Fruit fly (Drosophila melanogaster) whole organism, embryonic: ENCODE results near the gene ArgRS-m.

ENCODE experiments used
- B-H1 ChIP-seq: fragments of 200-800 bp; sonication (Bioruptor generic); IDR thresholded peaks from 3 replicates; pipeline ENCODE4 v1.3.6; 2022; ENCODE audit warnings: missing biosample characterization, missing genetic modification characterization
- BtbVII ChIP-seq: fragments of 200-800 bp; sonication (Bioruptor generic); optimal IDR thresholded peaks from 3 replicates; lab custom pipeline; 2017; ENCODE audit warnings: missing biosample characterization, mild to moderate bottlenecking, missing genetic modification characterization
- CG10267 ChIP-seq: fragments of 200-800 bp; sonication (Bioruptor generic); optimal IDR thresholded peaks from 2 replicates; lab custom pipeline; 2018; ENCODE audit warnings: missing biosample characterization, mild to moderate bottlenecking, missing genetic modification characterization, moderate library complexity
- CG10462 ChIP-seq: fragments of 200-800 bp; sonication (Bioruptor generic); optimal IDR thresholded peaks from 2 replicates; lab custom pipeline; 2016; ENCODE audit warnings: missing biosample characterization, missing genetic modification characterization
- CG11247 ChIP-seq: fragments of 200-800 bp; sonication (Bioruptor generic); IDR thresholded peaks from 2 replicates; pipeline ENCODE4 v1.3.6; 2022; ENCODE audit warnings: missing biosample characterization, missing genetic modification characterization
- CG1233 ChIP-seq: fragments of 200-800 bp; sonication (Bioruptor generic); optimal IDR thresholded peaks from 4 replicates; lab custom pipeline; 2018; ENCODE audit warnings: missing biosample characterization, mild to moderate bottlenecking, missing genetic modification characterization
- CG12744 ChIP-seq: fragments of 200-800 bp; sonication (Bioruptor generic); optimal IDR thresholded peaks from 2 replicates; lab custom pipeline; 2016; ENCODE audit warnings: missing biosample characterization, missing genetic modification characterization
- CG14860 ChIP-seq: fragments of 200-800 bp; sonication (Bioruptor generic); IDR thresholded peaks from 3 replicates; pipeline ENCODE4 v1.3.6; 2022; ENCODE audit warnings: missing biosample characterization, missing genetic modification characterization; ENCODE audit not compliant: partially characterized antibody
- CG16815 ChIP-seq: fragments of 200-800 bp; sonication (Bioruptor generic); optimal IDR thresholded peaks from 3 replicates; lab custom pipeline; 2017; ENCODE audit warnings: missing biosample characterization, mild to moderate bottlenecking, missing genetic modification characterization
- CG17802 ChIP-seq: fragments of 200-800 bp; sonication (Bioruptor generic); optimal IDR thresholded peaks from 2 replicates; lab custom pipeline; 2018; ENCODE audit warnings: missing biosample characterization, mild to moderate bottlenecking, missing genetic modification characterization, moderate library complexity
- CG17829 ChIP-seq: fragments of 200-800 bp; optimal IDR thresholded peaks from 2 replicates; lab custom pipeline; 2019; ENCODE audit warnings: missing biosample characterization, mild to moderate bottlenecking, missing genetic modification characterization, moderate library complexity
- CG1792 ChIP-seq: fragments of 200-800 bp; sonication (Bioruptor generic); optimal IDR thresholded peaks from 2 replicates; lab custom pipeline; 2016; ENCODE audit warnings: missing biosample characterization, missing genetic modification characterization
- CG18011 ChIP-seq: fragments of 200-800 bp; sonication (Bioruptor generic); optimal IDR thresholded peaks from 2 replicates; lab custom pipeline; 2017; ENCODE audit warnings: missing biosample characterization, missing genetic modification characterization, mild to moderate bottlenecking, moderate library complexity, missing genotype
- CG18764 ChIP-seq: fragments of 200-800 bp; sonication (Bioruptor generic); optimal IDR thresholded peaks from 3 replicates; lab custom pipeline; 2016; ENCODE audit warnings: missing biosample characterization, missing genetic modification characterization
- CG30431 ChIP-seq: fragments of 200-800 bp; sonication (Bioruptor generic); optimal IDR thresholded peaks from 2 replicates; lab custom pipeline; 2017; ENCODE audit warnings: missing biosample characterization, missing genetic modification characterization
- CG31441 ChIP-seq: fragments of 200-800 bp; sonication (Bioruptor generic); IDR thresholded peaks from 2 replicates; pipeline ENCODE4 v1.3.6; 2022; ENCODE audit warnings: missing biosample characterization, missing genetic modification characterization
- CG3407 ChIP-seq: fragments of 200-800 bp; sonication (Bioruptor generic); optimal IDR thresholded peaks from 2 replicates; lab custom pipeline; 2018; ENCODE audit warnings: missing biosample characterization, mild to moderate bottlenecking, missing genetic modification characterization
- CG4730 ChIP-seq: fragments of 200-800 bp; sonication (Bioruptor generic); IDR thresholded peaks from 2 replicates; pipeline ENCODE4 v1.3.6; 2022; ENCODE audit warnings: missing biosample characterization, missing genetic modification characterization
- CG4854 ChIP-seq: fragments of 200-800 bp; sonication (Bioruptor generic); optimal IDR thresholded peaks from 2 replicates; lab custom pipeline; 2016; ENCODE audit warnings: missing biosample characterization, missing genetic modification characterization, inconsistent platforms
- CG6654 ChIP-seq: fragments of 200-800 bp; sonication (Bioruptor generic); optimal IDR thresholded peaks from 2 replicates; lab custom pipeline; 2017; ENCODE audit warnings: missing biosample characterization, mild to moderate bottlenecking, missing genetic modification characterization
- CG6683 ChIP-seq: fragments of 200-800 bp; sonication (Bioruptor generic); optimal IDR thresholded peaks from 2 replicates; lab custom pipeline; 2017; ENCODE audit warnings: missing biosample characterization, mild to moderate bottlenecking, missing genetic modification characterization, missing genetic modification reagents
- CG7357 ChIP-seq: fragments of 200-800 bp; sonication (Bioruptor generic); IDR thresholded peaks from 3 replicates; pipeline ENCODE4 v1.3.6; 2022; ENCODE audit warnings: missing biosample characterization, missing genetic modification characterization
- D ChIP-seq, 2 experiments: fragments of 200-800 bp in 1 of 2; fragments of >200 bp in 1 of 2; sonication (Bioruptor generic) in 1 of 2; optimal IDR thresholded peaks; 2 replicates in 1 of 2; 3 replicates in 1 of 2; lab custom pipeline; 2017; ENCODE audit warnings: mild to moderate bottlenecking in 1 of 2, missing biosample characterization in 1 of 2, missing genetic modification characterization in 1 of 2, missing genetic modification reagents in 1 of 2
- Drgx ChIP-seq: fragments of 200-800 bp; sonication (Bioruptor generic); IDR thresholded peaks from 2 replicates; pipeline ENCODE4 v1.3.6; 2022; ENCODE audit warnings: missing biosample characterization, missing genetic modification characterization
- HHEX ChIP-seq: fragments of 200-800 bp; sonication (Bioruptor generic); optimal IDR thresholded peaks from 3 replicates; lab custom pipeline; 2017; ENCODE audit warnings: missing biosample characterization, mild to moderate bottlenecking, missing genetic modification characterization, missing genetic modification reagents
- HLH54F ChIP-seq: fragments of 200-800 bp; sonication (Bioruptor generic); optimal IDR thresholded peaks from 3 replicates; lab custom pipeline; 2016; ENCODE audit warnings: missing biosample characterization, missing genetic modification characterization
- Hmx ChIP-seq: fragments of 200-800 bp; sonication (Bioruptor generic); optimal IDR thresholded peaks from 2 replicates; lab custom pipeline; 2016; ENCODE audit warnings: missing biosample characterization, missing genetic modification characterization
- Myb ChIP-seq: fragments of 200-800 bp; sonication (Bioruptor generic); optimal IDR thresholded peaks from 2 replicates; lab custom pipeline; 2016; ENCODE audit warnings: missing biosample characterization, missing genetic modification characterization
- Optix ChIP-seq: fragments of 200-800 bp; sonication (Bioruptor generic); IDR thresholded peaks from 3 replicates; pipeline ENCODE4 v1.3.6; 2022; ENCODE audit warnings: missing biosample characterization, missing genetic modification characterization
- Pdp1 ChIP-seq, 2 experiments: fragments of 200-800 bp; sonication (Bioruptor generic); optimal IDR thresholded peaks; 3 replicates each; lab custom pipeline; 2016; ENCODE audit warnings: missing biosample characterization in 2 of 2, missing genetic modification characterization in 2 of 2, mild to moderate bottlenecking in 1 of 2, moderate library complexity in 1 of 2
- Poxn ChIP-seq: fragments of 200-800 bp; sonication (Bioruptor generic); IDR thresholded peaks from 2 replicates; pipeline ENCODE4 v1.3.6; 2022; ENCODE audit warnings: missing biosample characterization, missing genetic modification characterization
- Ptx1 ChIP-seq: fragments of 200-800 bp; sonication (Bioruptor generic); IDR thresholded peaks from 2 replicates; pipeline ENCODE4 v1.3.6; 2022; ENCODE audit warnings: missing biosample characterization, missing genetic modification characterization
- Rx ChIP-seq: fragments of 200-800 bp; sonication (Bioruptor generic); IDR thresholded peaks from 2 replicates; pipeline ENCODE4 v1.3.6; 2022; ENCODE audit warnings: missing biosample characterization, missing genetic modification characterization
- Side ChIP-seq: fragments of 200-800 bp; sonication (Bioruptor generic); optimal IDR thresholded peaks from 2 replicates; lab custom pipeline; 2016; ENCODE audit warnings: missing biosample characterization, missing genetic modification characterization
- Sox100B ChIP-seq: fragments of 200-800 bp; sonication (Bioruptor generic); optimal IDR thresholded peaks from 3 replicates; lab custom pipeline; 2018; ENCODE audit warnings: missing biosample characterization, mild to moderate bottlenecking, missing genetic modification characterization
- Sox102F ChIP-seq: fragments of 200-800 bp; sonication (Bioruptor generic); optimal IDR thresholded peaks from 2 replicates; lab custom pipeline; 2018; ENCODE audit warnings: missing biosample characterization, mild to moderate bottlenecking, missing genetic modification characterization, moderate library complexity
- bcd ChIP-seq: fragments of 200-800 bp; sonication (Bioruptor generic); optimal IDR thresholded peaks from 2 replicates; lab custom pipeline; 2017; ENCODE audit warnings: missing biosample characterization, mild to moderate bottlenecking, missing genetic modification characterization
- br ChIP-seq: fragments of >200 bp; optimal IDR thresholded peaks from 2 replicates; lab custom pipeline; 2017
- corto ChIP-seq: fragments of 200-800 bp; sonication (Bioruptor generic); optimal IDR thresholded peaks from 2 replicates; lab custom pipeline; 2016; ENCODE audit warnings: missing biosample characterization, mild to moderate bottlenecking, missing genetic modification characterization, moderate library complexity
- cwo ChIP-seq: fragments of 200-800 bp; sonication (Bioruptor generic); optimal IDR thresholded peaks from 3 replicates; lab custom pipeline; 2017; ENCODE audit warnings: missing biosample characterization, missing genetic modification characterization, mild to moderate bottlenecking, moderate library complexity, missing genetic modification reagents
- gsb ChIP-seq: fragments of 200-800 bp; sonication (Bioruptor generic); IDR thresholded peaks from 2 replicates; pipeline ENCODE4 v1.3.6; 2022; ENCODE audit warnings: missing biosample characterization, missing genetic modification characterization
- hb ChIP-seq: fragments of 200-800 bp; sonication (Bioruptor generic); IDR thresholded peaks from 3 replicates; pipeline ENCODE4 v1.3.6; 2022; ENCODE audit warnings: missing biosample characterization, missing genetic modification characterization; ENCODE audit not compliant: partially characterized antibody
- luna ChIP-seq: fragments of 200-800 bp; sonication (Bioruptor generic); optimal IDR thresholded peaks from 2 replicates; lab custom pipeline; 2016; ENCODE audit warnings: missing biosample characterization, missing genetic modification characterization
- mirr ChIP-seq: fragments of 200-800 bp; sonication (Bioruptor generic); optimal IDR thresholded peaks from 3 replicates; lab custom pipeline; 2018; ENCODE audit warnings: missing biosample characterization, mild to moderate bottlenecking, missing genetic modification characterization
- onecut ChIP-seq: fragments of 200-800 bp; sonication (Bioruptor generic); IDR thresholded peaks from 2 replicates; pipeline ENCODE4 v1.3.6; 2022; ENCODE audit warnings: missing biosample characterization, missing genetic modification characterization
- slbo ChIP-seq: fragments of 200-800 bp; sonication (Bioruptor generic); IDR thresholded peaks from 2 replicates; pipeline ENCODE4 v1.3.6; 2022; ENCODE audit warnings: missing biosample characterization, missing genetic modification characterization
- tna ChIP-seq: fragments of 200-800 bp; sonication (Bioruptor generic); IDR thresholded peaks from 2 replicates; pipeline ENCODE4 v1.3.6; 2022; ENCODE audit warnings: missing biosample characterization, missing genetic modification characterization; ENCODE audit not compliant: partially characterized antibody
- wdn ChIP-seq: fragments of 200-800 bp; sonication (Bioruptor generic); IDR thresholded peaks from 2 replicates; pipeline ENCODE4 v1.3.6; 2022; ENCODE audit warnings: missing biosample characterization, missing genetic modification characterization
- zfh2 ChIP-seq: fragments of 200-800 bp; sonication (Bioruptor generic); optimal IDR thresholded peaks from 2 replicates; lab custom pipeline; 2016; ENCODE audit warnings: missing biosample characterization, missing genetic modification characterization

Gene ArgRS-m

DNA sequence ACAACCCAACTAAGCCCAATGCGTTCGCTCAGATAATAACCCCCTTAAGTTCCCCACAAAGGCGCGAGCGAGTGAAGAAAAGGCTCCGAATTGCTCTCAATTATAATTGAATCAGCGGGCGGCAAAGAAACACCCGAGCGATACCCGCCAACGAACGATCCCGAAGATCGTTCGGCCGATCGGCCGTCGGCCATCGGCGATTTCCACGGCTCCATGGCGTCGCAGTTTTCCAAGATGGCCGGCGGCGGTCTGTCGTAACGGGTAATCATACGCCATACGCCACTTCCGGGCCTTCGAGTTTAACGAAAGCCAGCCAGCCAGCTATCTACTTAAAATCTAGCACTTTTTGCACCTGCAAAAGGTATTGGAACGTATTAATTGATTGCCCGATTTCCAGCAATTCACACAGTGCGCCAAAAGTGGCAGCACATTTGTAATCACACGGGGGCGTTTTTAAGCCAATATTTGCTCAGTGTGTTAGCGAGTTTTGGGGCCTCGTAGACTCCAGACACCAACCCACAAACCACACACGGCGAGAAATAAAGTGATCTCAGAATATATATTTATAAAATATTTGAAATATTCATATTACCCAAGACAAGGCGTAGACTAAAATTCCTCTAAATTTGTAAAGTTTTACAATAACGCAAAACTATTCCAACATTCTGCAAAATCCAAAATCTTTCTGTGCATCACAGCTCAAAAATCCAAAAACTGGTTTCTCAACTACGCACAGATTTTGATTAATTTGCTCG, 5.6 kb downstream of the ArgRS-m start (continued):
- no peak for TF ChIP-seq CG17802
- no peak for TF ChIP-seq tna (GFP tag; lab: Robert Waterston, UW)
- TF ChIP-seq CG30431: no peak
- no peak for TF ChIP-seq hb (GFP tag; lab: Robert Waterston, UW)
- no peak for TF ChIP-seq gsb (GFP tag; lab: Robert Waterston, UW)
- no peak for TF ChIP-seq CG17829
- TF ChIP-seq CG1792 (GFP tag; lab: Kevin White, UChicago): no peak
- TF ChIP-seq luna (GFP tag; lab: Kevin White, UChicago): no peak
- TF ChIP-seq Ptx1 (GFP tag; lab: Robert Waterston, UW): peak; percentile 28; the same call in 1 of the 2 replicates
- peak; percentile 7 for TF ChIP-seq HHEX (GFP tag; lab: Kevin White, UChicago)
- TF ChIP-seq mirr (GFP tag; lab: Kevin White, UChicago): peak; percentile 50
- no peak for TF ChIP-seq Side (GFP tag; lab: Kevin White, UChicago)
- TF ChIP-seq zfh2 (GFP tag; lab: Kevin White, UChicago): peak; percentile 47
- TF ChIP-seq CG4730 (GFP tag; lab: Robert Waterston, UW): peak; percentile 9; the same call in 1 of the 2 replicates
- TF ChIP-seq CG18764 (GFP tag; lab: Kevin White, UChicago): no peak
- peak; percentile 45 for TF ChIP-seq bcd (GFP tag; lab: Kevin White, UChicago)
- TF ChIP-seq CG7357 (GFP tag; lab: Robert Waterston, UW): 0 out of 3 replicates have a peak, but pooled peaks have one; percentile 28
- no peak for TF ChIP-seq CG12744 (GFP tag; lab: Kevin White, UChicago)
- no peak for TF ChIP-seq CG1233
- TF ChIP-seq Sox102F: peak; percentile 2
- TF ChIP-seq CG14860 (GFP tag; lab: Robert Waterston, UW): no peak
- TF ChIP-seq br (lab: Kevin White, UChicago): no peak
- TF ChIP-seq wdn: 0 out of 2 replicates have a peak, but pooled peaks have one; percentile 10
- TF ChIP-seq CG10267 (tag; lab: Kevin White, UChicago): no peak
- no peak for TF ChIP-seq CG4854
- TF ChIP-seq corto (GFP tag; lab: Kevin White, UChicago): no peak
- TF ChIP-seq Optix: no peak
- TF ChIP-seq CG6683 (GFP tag; lab: Kevin White, UChicago): peak; percentile 32
- no peak for TF ChIP-seq Myb (GFP tag; lab: Kevin White, UChicago)
- TF ChIP-seq Hmx (GFP tag; lab: Kevin White, UChicago): no peak
- TF ChIP-seq Sox100B (GFP tag; lab: Kevin White, UChicago): peak; percentile 26
- TF ChIP-seq D (optimal IDR thresholded peaks at IDR 0.05; lab: Kevin White, UChicago): no peak
- no peak for TF ChIP-seq D (GFP tag; optimal IDR thresholded peaks at IDR 0.05; lab: Kevin White, UChicago)
- TF ChIP-seq CG31441 (GFP tag; lab: Robert Waterston, UW): 0 out of 2 replicates have a peak, but pooled peaks have one; percentile 16
- no peak for TF ChIP-seq CG16815 (GFP tag; lab: Kevin White, UChicago)
- TF ChIP-seq CG11247 (GFP tag; lab: Robert Waterston, UW): peak; percentile 15; the same call in 1 of the 2 replicates
- peak; percentile 82 for TF ChIP-seq Drgx (GFP tag; lab: Robert Waterston, UW)
- no peak for TF ChIP-seq Rx (GFP tag; lab: Robert Waterston, UW)
- TF ChIP-seq B-H1 (GFP tag; lab: Robert Waterston, UW): peak; percentile 38
- no peak for TF ChIP-seq CG6654 (GFP tag; lab: Kevin White, UChicago)
- TF ChIP-seq onecut (GFP tag; lab: Robert Waterston, UW): no peak
- TF ChIP-seq HLH54F (GFP tag; lab: Kevin White, UChicago): no peak
- TF ChIP-seq BtbVII (GFP tag; lab: Kevin White, UChicago): peak; percentile 54
- TF ChIP-seq CG10462 (GFP tag; lab: Kevin White, UChicago): no peak
- peak; percentile 69 for TF ChIP-seq cwo (GFP tag; lab: Kevin White, UChicago)
- no peak for TF ChIP-seq CG18011
- peak; percentile 79 for TF ChIP-seq slbo (GFP tag; lab: Robert Waterston, UW)
- TF ChIP-seq Poxn (GFP tag; lab: Robert Waterston, UW): no peak
- peak in 1 of 2 experiments; percentile 41 for TF ChIP-seq Pdp1 (GFP tag; optimal IDR thresholded peaks at IDR 0.05; lab: Kevin White, UChicago)
- no peak for TF ChIP-seq CG3407 (GFP tag; lab: Kevin White, UChicago)
